Fruit fly (Drosophila melanogaster): Measurements from ENCODE around the gene CG4213.

dm6 chr2L:428380-428989 lies 26.5 kb upstream of the CG4213 start:
- TF ChIP-seq Clk (GFP tag; optimal IDR thresholded peaks at IDR 0.05): no peak
- TF ChIP-seq kay (GFP tag; ENCODE audit: borderline replicate concordance): no peak
- no peak for TF ChIP-seq bab1 (GFP tag; optimal IDR thresholded peaks at IDR 0.05)
- TF ChIP-seq CG7045 (GFP tag; optimal IDR thresholded peaks at IDR 0.05): no peak
- no peak for TF ChIP-seq Crg-1 (GFP tag; optimal IDR thresholded peaks at IDR 0.05)
- no peak for TF ChIP-seq Hr96 (GFP tag; optimal IDR thresholded peaks at IDR 0.05)
- TF ChIP-seq tj (GFP tag; optimal IDR thresholded peaks at IDR 0.05): no peak
- no peak for TF ChIP-seq CG33017 (tag; optimal IDR thresholded peaks at IDR 0.05)
- TF ChIP-seq Mnt (GFP tag; optimal IDR thresholded peaks at IDR 0.05): no peak
- no peak for TF ChIP-seq CG1620 (GFP tag; optimal IDR thresholded peaks at IDR 0.05)
- TF ChIP-seq cnc (optimal IDR thresholded peaks at IDR 0.05): no peak
- TF ChIP-seq cic (GFP tag; optimal IDR thresholded peaks at IDR 0.05): no peak
- no peak for TF ChIP-seq CG11617 (GFP tag; optimal IDR thresholded peaks at IDR 0.05)
- no peak for TF ChIP-seq CG7101 (tag; optimal IDR thresholded peaks at IDR 0.05)
